Fruit fly (Drosophila melanogaster) whole organism, prepupa: ENCODE data around the gene CG9705.

ENCODE experiments used
- Blimp-1 ChIP-seq: fragments of 200-800 bp; sonication (Bioruptor generic); optimal IDR thresholded peaks from 3 replicates; lab custom pipeline; 2017; ENCODE audit warnings: missing biosample characterization, missing genetic modification characterization, mild to moderate bottlenecking, moderate library complexity, missing genetic modification reagents
- CG11294 ChIP-seq: fragments of 200-800 bp; sonication (Bioruptor generic); IDR thresholded peaks from 2 replicates; pipeline ENCODE4 v1.3.6; 2022; ENCODE audit warnings: missing biosample characterization, missing genetic modification characterization
- CG11762 ChIP-seq: fragments of 200-800 bp; sonication (Bioruptor generic); optimal IDR thresholded peaks from 3 replicates; lab custom pipeline; 2016; ENCODE audit warnings: missing biosample characterization, missing genetic modification characterization; ENCODE audit not compliant: insufficient read depth
- CG11902 ChIP-seq: fragments of 200-800 bp; sonication (Bioruptor generic); optimal IDR thresholded peaks from 3 replicates; lab custom pipeline; 2016; ENCODE audit warnings: missing biosample characterization, missing genetic modification characterization
- CG15336 ChIP-seq: fragments of 200-800 bp; sonication (Bioruptor generic); IDR thresholded peaks from 2 replicates; pipeline ENCODE4 v1.3.6; 2022; ENCODE audit warnings: missing biosample characterization, missing genetic modification characterization
- CG1621 ChIP-seq: fragments of 200-800 bp; sonication (Bioruptor generic); optimal IDR thresholded peaks from 3 replicates; lab custom pipeline; 2018; ENCODE audit warnings: missing biosample characterization, mild to moderate bottlenecking, missing genetic modification characterization
- CG16779 ChIP-seq: fragments of 200-800 bp; sonication (Bioruptor generic); optimal IDR thresholded peaks from 3 replicates; lab custom pipeline; 2017; ENCODE audit warnings: missing biosample characterization, mild to moderate bottlenecking, missing genetic modification characterization
- CG31627 ChIP-seq: fragments of 200-800 bp; sonication (Bioruptor generic); optimal IDR thresholded peaks from 3 replicates; lab custom pipeline; 2016; ENCODE audit warnings: missing biosample characterization, missing genetic modification characterization
- CG32006 ChIP-seq: fragments of 200-800 bp; sonication (Bioruptor generic); optimal IDR thresholded peaks from 3 replicates; lab custom pipeline; 2017; ENCODE audit warnings: missing biosample characterization, mild to moderate bottlenecking, missing genetic modification characterization
- CG34406 ChIP-seq: fragments of 200-800 bp; sonication (Bioruptor generic); optimal IDR thresholded peaks from 3 replicates; lab custom pipeline; 2016; ENCODE audit warnings: missing biosample characterization, missing genetic modification characterization
- CG3919 ChIP-seq: fragments of 200-800 bp; sonication (Bioruptor generic); optimal IDR thresholded peaks from 3 replicates; lab custom pipeline; 2016; ENCODE audit warnings: missing biosample characterization, missing genetic modification characterization
- CG4318 ChIP-seq: fragments of 200-800 bp; sonication (Bioruptor generic); optimal IDR thresholded peaks from 3 replicates; lab custom pipeline; 2017; ENCODE audit warnings: missing biosample characterization, mild to moderate bottlenecking, missing genetic modification characterization
- CG6163 ChIP-seq: fragments of 200-800 bp; sonication (Bioruptor generic); IDR thresholded peaks from 3 replicates; pipeline ENCODE4 v1.3.6; 2022; ENCODE audit warnings: missing biosample characterization, missing genetic modification characterization
- CG6276 ChIP-seq: fragments of 200-800 bp; sonication (Bioruptor generic); optimal IDR thresholded peaks from 2 replicates; lab custom pipeline; 2017; ENCODE audit warnings: missing biosample characterization, mild to moderate bottlenecking, missing genetic modification characterization
- CG6792 ChIP-seq: fragments of 200-800 bp; sonication (Bioruptor generic); optimal IDR thresholded peaks from 3 replicates; lab custom pipeline; 2016; ENCODE audit warnings: missing biosample characterization, missing genetic modification characterization
- CG6854 ChIP-seq: fragments of 200-800 bp; sonication (Bioruptor generic); optimal IDR thresholded peaks from 2 replicates; lab custom pipeline; 2017; ENCODE audit warnings: missing biosample characterization, mild to moderate bottlenecking, missing genetic modification characterization
- CG7368 ChIP-seq: fragments of 200-800 bp; sonication (Bioruptor generic); optimal IDR thresholded peaks from 3 replicates; lab custom pipeline; 2016; ENCODE audit warnings: missing biosample characterization, missing genetic modification characterization
- CG8119 ChIP-seq: fragments of 200-800 bp; sonication (Bioruptor generic); IDR thresholded peaks from 3 replicates; pipeline ENCODE4 v1.3.6; 2022; ENCODE audit warnings: missing biosample characterization, missing genetic modification characterization
- CG8319 ChIP-seq: fragments of 200-800 bp; sonication (Bioruptor generic); optimal IDR thresholded peaks from 3 replicates; lab custom pipeline; 2016; ENCODE audit warnings: missing biosample characterization, missing genetic modification characterization
- CG8632 ChIP-seq: fragments of 200-800 bp; sonication (Bioruptor generic); optimal IDR thresholded peaks from 3 replicates; lab custom pipeline; 2016; ENCODE audit warnings: missing biosample characterization, missing genetic modification characterization
- CG9139 ChIP-seq: fragments of 200-800 bp; sonication (Bioruptor generic); optimal IDR thresholded peaks from 3 replicates; lab custom pipeline; 2017; ENCODE audit warnings: missing biosample characterization, mild to moderate bottlenecking, missing genetic modification characterization
- Eip78C ChIP-seq: fragments of 200-800 bp; sonication (Bioruptor generic); peaks from one replicate; lab custom pipeline; 2016; ENCODE audit warnings: missing biosample characterization, missing genetic modification characterization
- Eip93F ChIP-seq: fragments of 200-800 bp; sonication (Bioruptor generic); optimal IDR thresholded peaks from 2 replicates; lab custom pipeline; 2016; ENCODE audit warnings: missing biosample characterization, mild to moderate bottlenecking, missing genetic modification characterization
- Ets21C ChIP-seq: fragments of 200-800 bp; sonication (Bioruptor generic); optimal IDR thresholded peaks from 3 replicates; lab custom pipeline; 2016; ENCODE audit warnings: missing biosample characterization, missing genetic modification characterization
- Ets96B ChIP-seq: fragments of 200-800 bp; optimal IDR thresholded peaks from 2 replicates; lab custom pipeline; 2019; ENCODE audit warnings: missing biosample characterization, mild to moderate bottlenecking, missing genetic modification characterization, moderate library complexity
- Hr39 ChIP-seq: fragments of 200-800 bp; sonication (Bioruptor generic); optimal IDR thresholded peaks from 2 replicates; lab custom pipeline; 2016; ENCODE audit warnings: missing biosample characterization, missing genetic modification characterization
- Hr4 ChIP-seq: fragments of 200-800 bp; sonication (Bioruptor generic); optimal IDR thresholded peaks from 3 replicates; lab custom pipeline; 2016; ENCODE audit warnings: missing biosample characterization, missing genetic modification characterization
- Lpt ChIP-seq: fragments of 200-800 bp; sonication (Bioruptor generic); optimal IDR thresholded peaks from 3 replicates; lab custom pipeline; 2016; ENCODE audit warnings: missing biosample characterization, missing genetic modification characterization
- Met ChIP-seq: fragments of 200-800 bp; sonication (Bioruptor generic); optimal IDR thresholded peaks from 3 replicates; lab custom pipeline; 2016; ENCODE audit warnings: missing biosample characterization, missing genetic modification characterization
- OdsH ChIP-seq: fragments of 200-800 bp; sonication (Bioruptor generic); optimal IDR thresholded peaks from 3 replicates; lab custom pipeline; 2016; ENCODE audit warnings: missing biosample characterization, missing genetic modification characterization
- Sox102F ChIP-seq: fragments of 200-800 bp; sonication (Bioruptor generic); optimal IDR thresholded peaks from 2 replicates; lab custom pipeline; 2016; ENCODE audit warnings: missing biosample characterization, mild to moderate bottlenecking, missing genetic modification characterization
- Sox14 ChIP-seq: fragments of 200-800 bp; sonication (Bioruptor generic); optimal IDR thresholded peaks from 3 replicates; lab custom pipeline; 2016; ENCODE audit warnings: missing biosample characterization, missing genetic modification characterization
- Sox15 ChIP-seq: fragments of 200-800 bp; sonication (Bioruptor generic); optimal IDR thresholded peaks from 3 replicates; lab custom pipeline; 2016; ENCODE audit warnings: missing biosample characterization, missing genetic modification characterization
- achi ChIP-seq: fragments of 200-800 bp; sonication (Bioruptor generic); optimal IDR thresholded peaks from 3 replicates; lab custom pipeline; 2016; ENCODE audit warnings: missing biosample characterization, missing genetic modification characterization
- cyc ChIP-seq: fragments of 200-800 bp; sonication (Bioruptor generic); optimal IDR thresholded peaks from 3 replicates; lab custom pipeline; 2016; ENCODE audit warnings: missing biosample characterization, missing genetic modification characterization
- dac ChIP-seq: fragments of 200-800 bp; sonication (Bioruptor generic); optimal IDR thresholded peaks from 2 replicates; lab custom pipeline; 2017; ENCODE audit warnings: missing biosample characterization, mild to moderate bottlenecking, missing genetic modification characterization
- dsx ChIP-seq: fragments of 200-800 bp; optimal IDR thresholded peaks from 3 replicates; lab custom pipeline; 2019; ENCODE audit warnings: missing biosample characterization, mild to moderate bottlenecking, missing genetic modification characterization, moderate library complexity; ENCODE audit not compliant: poor library complexity, severe bottlenecking
- eg ChIP-seq: fragments of 200-800 bp; sonication (Bioruptor generic); IDR thresholded peaks from 3 replicates; pipeline ENCODE4 v1.3.6; 2022; ENCODE audit warnings: missing biosample characterization, missing genetic modification characterization
- esn ChIP-seq: fragments of 200-800 bp; sonication (Bioruptor generic); optimal IDR thresholded peaks from 2 replicates; lab custom pipeline; 2016; ENCODE audit warnings: missing biosample characterization, mild to moderate bottlenecking, missing genetic modification characterization, moderate library complexity
- fd59A ChIP-seq: fragments of 200-800 bp; sonication (Bioruptor generic); optimal IDR thresholded peaks from 2 replicates; lab custom pipeline; 2017; ENCODE audit warnings: missing biosample characterization, mild to moderate bottlenecking, missing genetic modification characterization, missing genetic modification reagents
- fd85E ChIP-seq: fragments of 200-800 bp; sonication (Bioruptor generic); optimal IDR thresholded peaks from 3 replicates; lab custom pipeline; 2016; ENCODE audit warnings: missing biosample characterization, missing genetic modification characterization
- lz ChIP-seq: fragments of 200-800 bp; sonication (Bioruptor generic); optimal IDR thresholded peaks from 3 replicates; lab custom pipeline; 2016; ENCODE audit warnings: missing biosample characterization, missing genetic modification characterization
- net ChIP-seq: fragments of 200-800 bp; sonication (Bioruptor generic); optimal IDR thresholded peaks from 3 replicates; lab custom pipeline; 2016; ENCODE audit warnings: missing biosample characterization, missing genetic modification characterization
- pdm3 ChIP-seq: fragments of 200-800 bp; sonication (Bioruptor generic); optimal IDR thresholded peaks from 3 replicates; lab custom pipeline; 2016; ENCODE audit warnings: missing biosample characterization, missing genetic modification characterization
- salr ChIP-seq, 2 experiments: fragments of 200-800 bp; sonication (Bioruptor generic); optimal IDR thresholded peaks; 3 replicates each; lab custom pipeline; 2016 to 2018; ENCODE audit warnings: missing biosample characterization in 2 of 2, missing genetic modification characterization in 2 of 2, mild to moderate bottlenecking in 1 of 2
- spab ChIP-seq: fragments of 200-800 bp; sonication (Bioruptor generic); optimal IDR thresholded peaks from 2 replicates; lab custom pipeline; 2017; ENCODE audit warnings: missing biosample characterization, mild to moderate bottlenecking, missing genetic modification characterization, missing genetic modification reagents
- vri ChIP-seq: fragments of 200-800 bp; sonication (Bioruptor generic); optimal IDR thresholded peaks from 3 replicates; lab custom pipeline; 2016; ENCODE audit warnings: missing biosample characterization, mild to moderate bottlenecking, missing genetic modification characterization

Gene CG9705

DNA sequence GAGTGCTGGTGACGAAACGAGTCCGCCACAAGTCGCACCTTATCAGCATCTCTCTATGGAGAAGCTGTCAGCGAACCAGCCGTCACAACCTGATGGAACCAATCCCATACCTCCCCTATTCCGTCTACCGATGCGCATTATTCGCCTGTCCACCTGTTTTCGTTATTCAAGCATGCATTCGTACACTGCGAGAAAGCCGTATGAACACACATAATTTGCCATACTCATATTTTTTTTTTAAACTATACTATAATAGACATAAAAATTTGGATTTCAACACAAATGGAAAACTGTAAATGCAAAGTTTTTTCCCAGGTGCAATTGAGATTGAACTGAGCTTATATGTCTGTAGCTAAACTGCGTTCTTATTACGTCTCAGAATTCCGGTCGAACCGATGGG is 16.7 kb downstream of the CG9705 start (continued):
- TF ChIP-seq salr (GFP tag; optimal IDR thresholded peaks at IDR 0.05; lab: Kevin White, UChicago) (peak in 1 of 2 experiments; percentile 46), CG34406 (GFP tag; lab: Kevin White, UChicago) (peak; percentile 77), CG8119 (GFP tag; lab: Robert Waterston, UW) (peak; percentile 78), lz (GFP tag; lab: Kevin White, UChicago) (peak; percentile 73), CG9139 (GFP tag; lab: Kevin White, UChicago) (no peak), CG6163 (GFP tag; lab: Robert Waterston, UW) (peak; percentile 77), fd59A (peak; percentile 17), pdm3 (GFP tag; lab: Kevin White, UChicago) (peak; percentile 78), CG11762 (peak; percentile 9), CG7368 (GFP tag; lab: Kevin White, UChicago) (no peak), achi (GFP tag; lab: Kevin White, UChicago) (no peak), Lpt (no peak), Eip93F (GFP tag; lab: Kevin White, UChicago) (peak; percentile 5), CG15336 (GFP tag; lab: Robert Waterston, UW) (peak; percentile 81), cyc (GFP tag; lab: Kevin White, UChicago) (peak; percentile 47), Sox14 (GFP tag; lab: Kevin White, UChicago) (peak; percentile 78), OdsH (GFP tag; lab: Kevin White, UChicago) (no peak), CG8632 (GFP tag; lab: Kevin White, UChicago) (peak; percentile 71), CG3919 (GFP tag; lab: Kevin White, UChicago) (no peak), CG8319 (GFP tag; lab: Kevin White, UChicago) (peak; percentile 25), net (peak; percentile 82)

DNA sequence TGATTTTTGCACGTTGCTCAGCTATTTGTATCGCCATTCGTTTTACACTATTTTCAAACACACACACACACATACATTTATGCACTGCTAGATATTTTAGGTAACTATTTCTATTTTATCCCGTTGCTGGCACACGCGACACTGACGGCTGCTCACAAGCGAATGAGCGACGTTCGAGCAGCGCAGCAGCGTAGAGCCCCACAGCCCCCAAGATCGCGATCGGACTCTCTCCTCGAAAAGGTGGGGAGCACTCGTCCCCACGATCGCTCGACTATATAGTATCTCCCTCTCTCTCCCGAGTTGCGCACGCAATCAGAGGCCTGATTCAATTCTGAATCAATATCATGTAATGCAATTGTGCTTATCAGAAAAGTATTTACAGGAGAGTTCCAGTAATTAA is 20.1 kb downstream of the CG9705 start:
- no peak for TF ChIP-seq Hr39
- peak; percentile 58 for TF ChIP-seq CG9139 (GFP tag; lab: Kevin White, UChicago)
- TF ChIP-seq CG6854 (GFP tag; lab: Kevin White, UChicago) = peak; percentile 76
- TF ChIP-seq Eip93F (GFP tag; lab: Kevin White, UChicago) = no peak
- no peak for TF ChIP-seq Ets96B
- TF ChIP-seq Sox15 = no peak
- TF ChIP-seq CG11762 = no peak
- peak; percentile 27; the same call in 1 of the 2 replicates for TF ChIP-seq CG11294 (GFP tag; lab: Robert Waterston, UW)
- TF ChIP-seq CG15336 (GFP tag; lab: Robert Waterston, UW) = peak; percentile 57; the same call in 1 of the 2 replicates
- peak; percentile 29 for TF ChIP-seq Eip78C (GFP tag; lab: Kevin White, UChicago)
- no peak for TF ChIP-seq CG11902 (GFP tag; lab: Kevin White, UChicago)
- peak; percentile 62; the same call in 2 of the 3 replicates for TF ChIP-seq eg (GFP tag; lab: Robert Waterston, UW)
- no peak for TF ChIP-seq Blimp-1
- no peak for TF ChIP-seq OdsH (GFP tag; lab: Kevin White, UChicago)
- peak; percentile 42 for TF ChIP-seq Sox102F (GFP tag; lab: Kevin White, UChicago)
- TF ChIP-seq CG31627 (GFP tag; lab: Kevin White, UChicago) = no peak
- TF ChIP-seq CG8632 (GFP tag; lab: Kevin White, UChicago) = no peak
- TF ChIP-seq achi (GFP tag; lab: Kevin White, UChicago) = no peak
- no peak for TF ChIP-seq salr (GFP tag; optimal IDR thresholded peaks at IDR 0.05; lab: Kevin White, UChicago)
- peak; percentile 57 for TF ChIP-seq CG3919 (GFP tag; lab: Kevin White, UChicago)
- TF ChIP-seq Met (GFP tag; lab: Kevin White, UChicago) = peak; percentile 2
- peak; percentile 12 for TF ChIP-seq CG34406 (GFP tag; lab: Kevin White, UChicago)
- TF ChIP-seq Ets21C (GFP tag; lab: Kevin White, UChicago) = no peak
- no peak for TF ChIP-seq cyc (GFP tag; lab: Kevin White, UChicago)
- TF ChIP-seq CG6276 (GFP tag; lab: Kevin White, UChicago) = peak; percentile 53
- TF ChIP-seq esn (GFP tag; lab: Kevin White, UChicago) = peak; percentile 28
- TF ChIP-seq CG16779 (tag; lab: Kevin White, UChicago) = peak; percentile 46
- TF ChIP-seq Hr4 (GFP tag; lab: Kevin White, UChicago) = no peak
- TF ChIP-seq CG6792 (GFP tag; lab: Kevin White, UChicago) = peak; percentile 14
- TF ChIP-seq dsx (GFP tag; lab: Kevin White, UChicago) = peak; percentile 7
- TF ChIP-seq vri (GFP tag; lab: Kevin White, UChicago) = peak; percentile 87
- TF ChIP-seq CG32006 = peak; percentile 1
- peak; percentile 10 for TF ChIP-seq Lpt
- no peak for TF ChIP-seq dac (GFP tag; lab: Kevin White, UChicago)
- TF ChIP-seq CG4318 (GFP tag; lab: Kevin White, UChicago) = no peak
- TF ChIP-seq CG8119 (GFP tag; lab: Robert Waterston, UW) = peak; percentile 41; the same call in 2 of the 3 replicates
- peak; percentile 31 for TF ChIP-seq fd85E (GFP tag; lab: Kevin White, UChicago)
- peak; percentile 33; the same call in 1 of the 3 replicates for TF ChIP-seq CG6163 (GFP tag; lab: Robert Waterston, UW)
- no peak for TF ChIP-seq CG1621 (tag; lab: Kevin White, UChicago)
- no peak for TF ChIP-seq spab (GFP tag; lab: Kevin White, UChicago)
- TF ChIP-seq CG8319 (GFP tag; lab: Kevin White, UChicago) = no peak
